Worm (Caenorhabditis elegans) whole organism, L4 larva: Measurements from ENCODE around the gene atp-2.

Source experiments
- F37D6.2 ChIP-seq: sonication (generic microtip); optimal IDR thresholded peaks from 2 replicates; lab custom pipeline; 2016; ENCODE audit warnings: mild to moderate bottlenecking, missing genetic modification characterization, missing compliant biosample characterization
- F44E2.7 ChIP-seq: fragments of 200-800 bp; sonication (Bioruptor generic); IDR thresholded peaks from 2 replicates; pipeline ENCODE4 v2.1.2; 2022; ENCODE audit warnings: missing genetic modification characterization, missing compliant biosample characterization
- Y48G9A.11 ChIP-seq: fragments of 200-800 bp; sonication (Bioruptor generic); IDR thresholded peaks from 2 replicates; pipeline ENCODE4 v1.3.6; 2022; ENCODE audit warnings: missing genetic modification reagents, missing genetic modification characterization, missing compliant biosample characterization
- ZK337.2 ChIP-seq: fragments of 200-800 bp; sonication (Bioruptor generic); IDR thresholded peaks from 2 replicates; pipeline ENCODE4 v1.3.6; 2022; ENCODE audit warnings: missing genetic modification reagents, missing genetic modification characterization, missing compliant biosample characterization
- ZK546.5 ChIP-seq, 2 experiments: sonication (generic microtip); optimal IDR thresholded peaks; 2 replicates each; lab custom pipeline; 2017; ENCODE audit warnings: missing biosample characterization in 2 of 2, missing genetic modification characterization in 2 of 2
- aha-1 ChIP-seq: fragments of 150-350 bp; peaks from one replicate; lab custom pipeline; 2014; ENCODE audit warnings: missing biosample characterization, missing genetic modification characterization
- aly-2 ChIP-seq: sonication (generic microtip); optimal IDR thresholded peaks from 2 replicates; lab custom pipeline; 2018; ENCODE audit warnings: missing biosample characterization, missing genetic modification characterization
- ceh-20 ChIP-seq: fragments of 200-800 bp; sonication (Bioruptor generic); IDR thresholded peaks from 2 replicates; pipeline ENCODE4 v1.3.6; 2022; ENCODE audit warnings: missing genetic modification reagents, missing genetic modification characterization, missing compliant biosample characterization
- ceh-28 ChIP-seq: fragments of 150-350 bp; optimal IDR thresholded peaks from 2 replicates; lab custom pipeline; 2014; ENCODE audit warnings: missing biosample characterization, missing genetic modification reagents, missing genetic modification characterization
- daf-16 ChIP-seq, 3 experiments: sonication (generic microtip); optimal IDR thresholded peaks; 2 replicates each; lab custom pipeline; 2016 to 2017; ENCODE audit warnings: missing genetic modification characterization in 3 of 3, missing genetic modification reagents in 3 of 3, mild to moderate bottlenecking in 2 of 3, missing compliant biosample characterization in 2 of 3, missing biosample characterization in 1 of 3, moderate library complexity in 1 of 3
- dmd-6 ChIP-seq: fragments of 200-800 bp; sonication (Bioruptor generic); IDR thresholded peaks from 2 replicates; pipeline ENCODE4 v1.3.6; 2022; ENCODE audit warnings: missing genetic modification reagents, missing genetic modification characterization, missing compliant biosample characterization
- dmd-9 ChIP-seq: fragments of 200-800 bp; sonication (Bioruptor generic); IDR thresholded peaks from 2 replicates; pipeline ENCODE4 v1.3.6; 2022; ENCODE audit warnings: missing genetic modification reagents, missing genetic modification characterization, missing compliant biosample characterization
- dpl-1 ChIP-seq: fragments of 150-350 bp; optimal IDR thresholded peaks from 2 replicates; lab custom pipeline; 2014; ENCODE audit warnings: missing biosample characterization, missing genetic modification reagents, missing genetic modification characterization
- dve-1 ChIP-seq: sonication (generic microtip); optimal IDR thresholded peaks from 2 replicates; lab custom pipeline; 2017; ENCODE audit warnings: antibody characterized with exemption, mild to moderate bottlenecking, missing genetic modification characterization, missing compliant biosample characterization; ENCODE audit not compliant: insufficient read depth
- egl-43 ChIP-seq: fragments of 200-800 bp; sonication (Bioruptor generic); IDR thresholded peaks from 2 replicates; pipeline ENCODE4 v1.3.6; 2022; ENCODE audit warnings: missing genetic modification reagents, missing genetic modification characterization, missing compliant biosample characterization
- hif-1 ChIP-seq, 2 experiments: sonication (generic microtip); optimal IDR thresholded peaks; 2 replicates each; lab custom pipeline; 2016 to 2017; ENCODE audit warnings: missing compliant biosample characterization in 2 of 2, missing genetic modification characterization in 2 of 2, missing genetic modification reagents in 2 of 2, missing genotype in 2 of 2, mild to moderate bottlenecking in 1 of 2
- hlh-30 ChIP-seq: sonication (generic microtip); optimal IDR thresholded peaks from 2 replicates; lab custom pipeline; 2017; ENCODE audit warnings: antibody characterized with exemption, mild to moderate bottlenecking, missing genetic modification characterization, missing compliant biosample characterization; ENCODE audit not compliant: insufficient read depth
- lin-13 ChIP-seq: fragments of 150-350 bp; optimal IDR thresholded peaks from 2 replicates; lab custom pipeline; 2014; ENCODE audit warnings: missing biosample characterization, missing genetic modification reagents, missing genetic modification characterization
- lin-15B ChIP-seq: fragments of 150-350 bp; sonication (generic microtip); optimal IDR thresholded peaks from 3 replicates; lab custom pipeline; 2014; ENCODE audit warnings: missing biosample characterization, missing genetic modification characterization
- lin-38 ChIP-seq: fragments of 200-800 bp; sonication (Bioruptor generic); IDR thresholded peaks from 2 replicates; pipeline ENCODE4 v1.3.6; 2022; ENCODE audit warnings: missing genetic modification reagents, missing genetic modification characterization, missing compliant biosample characterization
- lir-3 ChIP-seq: sonication (generic microtip); optimal IDR thresholded peaks from 2 replicates; lab custom pipeline; 2016; ENCODE audit warnings: mild to moderate bottlenecking, missing genetic modification characterization, missing compliant biosample characterization
- lsy-2 ChIP-seq, 2 experiments: fragments of 150-350 bp in 1 of 2; sonication (generic microtip) in 1 of 2; optimal IDR thresholded peaks; 2 replicates each; lab custom pipeline; 2014 to 2017; ENCODE audit warnings: missing biosample characterization in 2 of 2, missing genetic modification characterization in 2 of 2
- madf-5 ChIP-seq, 2 experiments: fragments of 200-800 bp; sonication (Bioruptor generic); IDR thresholded peaks; 2 replicates each; pipeline ENCODE4 v1.3.6; 2022; ENCODE audit warnings: missing compliant biosample characterization in 2 of 2, missing genetic modification characterization in 2 of 2
- madf-9 ChIP-seq: fragments of 200-800 bp; sonication (Bioruptor generic); conservative IDR thresholded peaks from 2 replicates; pipeline ENCODE4 v1.3.6; 2022; ENCODE audit warnings: missing genetic modification reagents, missing genetic modification characterization, missing compliant biosample characterization
- mep-1 ChIP-seq: fragments of 150-350 bp; sonication (generic microtip); optimal IDR thresholded peaks from 3 replicates; lab custom pipeline; 2014; ENCODE audit warnings: missing biosample characterization, missing genetic modification characterization
- mes-2 ChIP-seq: sonication (generic microtip); optimal IDR thresholded peaks from 2 replicates; lab custom pipeline; 2016; ENCODE audit warnings: missing genotype, mild to moderate bottlenecking, missing genetic modification characterization, missing compliant biosample characterization; ENCODE audit not compliant: poor library complexity, severe bottlenecking
- nhr-102 ChIP-seq: sonication (generic microtip); optimal IDR thresholded peaks from 2 replicates; lab custom pipeline; 2016; ENCODE audit warnings: mild to moderate bottlenecking, missing genetic modification characterization, moderate library complexity, missing compliant biosample characterization
- nhr-111 ChIP-seq: fragments of 200-800 bp; sonication (Bioruptor generic); optimal IDR thresholded peaks from 2 replicates; lab custom pipeline; 2018; ENCODE audit warnings: mild to moderate bottlenecking, missing genetic modification characterization, missing compliant biosample characterization
- nhr-25 ChIP-seq: sonication (generic microtip); optimal IDR thresholded peaks from 2 replicates; lab custom pipeline; 2017; ENCODE audit warnings: missing genetic modification characterization, mild to moderate bottlenecking, missing compliant biosample characterization, antibody characterized with exemption, moderate library complexity, borderline replicate concordance; ENCODE audit not compliant: insufficient read depth
- nhr-28 ChIP-seq: fragments of 150-350 bp; optimal IDR thresholded peaks from 2 replicates; lab custom pipeline; 2014; ENCODE audit warnings: missing biosample characterization, missing genetic modification characterization
- nhr-48 ChIP-seq: sonication (generic microtip); optimal IDR thresholded peaks from 2 replicates; lab custom pipeline; 2016; ENCODE audit warnings: mild to moderate bottlenecking, missing genetic modification characterization, missing compliant biosample characterization
- nhr-6 ChIP-seq: fragments of 150-350 bp; optimal IDR thresholded peaks from 2 replicates; lab custom pipeline; 2014; ENCODE audit warnings: missing biosample characterization, missing genetic modification characterization
- pha-4 ChIP-seq, 2 experiments: fragments of 150-350 bp in 1 of 2; fragments of 200-800 bp in 1 of 2; sonication (Bioruptor generic) in 1 of 2; IDR thresholded peaks in 1 of 2; optimal IDR thresholded peaks in 1 of 2; 2 replicates each; pipeline versions ENCODE4 v1.3.6 to Lab custom; 2014 to 2022; ENCODE audit warnings: missing genetic modification characterization in 2 of 2, missing genetic modification reagents in 2 of 2, missing biosample characterization in 1 of 2, missing compliant biosample characterization in 1 of 2
- rbr-2 ChIP-seq: sonication (generic microtip); optimal IDR thresholded peaks from 2 replicates; lab custom pipeline; 2016; ENCODE audit warnings: missing genotype, missing genetic modification characterization, missing compliant biosample characterization
- sdz-12 ChIP-seq: fragments of 200-800 bp; sonication (Bioruptor generic); optimal IDR thresholded peaks from 2 replicates; lab custom pipeline; 2018; ENCODE audit warnings: mild to moderate bottlenecking, missing genetic modification characterization, missing compliant biosample characterization
- snpc-1.2 ChIP-seq: fragments of 200-800 bp; sonication (Bioruptor generic); IDR thresholded peaks from 2 replicates; pipeline ENCODE4 v1.3.6; 2022; ENCODE audit warnings: missing genetic modification reagents, missing genetic modification characterization, missing compliant biosample characterization
- snpc-4 ChIP-seq: fragments of 150-350 bp; optimal IDR thresholded peaks from 2 replicates; lab custom pipeline; 2014; ENCODE audit warnings: missing biosample characterization, missing genetic modification characterization
- tag-97 ChIP-seq: fragments of 200-800 bp; sonication (Bioruptor generic); IDR thresholded peaks from 2 replicates; pipeline ENCODE4 v1.3.6; 2022; ENCODE audit warnings: missing genetic modification characterization, missing compliant biosample characterization
- unc-130 ChIP-seq: sonication (generic microtip); optimal IDR thresholded peaks from 2 replicates; lab custom pipeline; 2016; ENCODE audit warnings: missing genetic modification reagents, missing genetic modification characterization, missing compliant biosample characterization
- vab-7 ChIP-seq: fragments of 200-800 bp; sonication (Bioruptor generic); IDR thresholded peaks from 2 replicates; pipeline ENCODE4 v1.3.6; 2022; ENCODE audit warnings: missing genetic modification reagents, missing genetic modification characterization, missing compliant biosample characterization
- zfp-2 ChIP-seq: sonication (generic microtip); optimal IDR thresholded peaks from 2 replicates; lab custom pipeline; 2016; ENCODE audit warnings: mild to moderate bottlenecking, missing genetic modification characterization, missing compliant biosample characterization
- ztf-7 ChIP-seq: fragments of 150-350 bp; optimal IDR thresholded peaks from 2 replicates; lab custom pipeline; 2014; ENCODE audit warnings: missing biosample characterization, missing genetic modification characterization

The atp-2 gene

DNA sequence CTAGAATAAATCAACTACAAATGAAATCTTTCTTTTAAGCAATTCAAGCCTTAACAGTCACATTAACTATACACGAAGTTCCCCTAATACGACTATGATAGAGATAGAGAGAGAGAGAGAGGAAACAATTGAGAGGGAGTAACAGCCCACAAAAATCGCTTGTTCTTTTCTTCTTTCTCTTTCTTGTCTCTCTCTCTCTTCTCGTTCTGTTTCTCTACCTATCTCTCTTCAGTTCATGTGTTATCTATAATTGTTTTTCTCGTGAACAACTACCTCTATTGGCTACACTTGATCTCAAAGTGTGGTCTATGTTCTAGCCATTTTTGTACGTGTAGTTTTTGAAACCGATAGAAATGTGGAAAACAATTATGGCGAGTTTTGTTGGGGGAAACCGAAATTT lies 25.6 kb upstream of the atp-2 start (continued):
- TF ChIP-seq egl-43 (GFP tag; lab: Robert Waterston, UW) = no peak
- TF ChIP-seq zfp-2 = no peak

DNA sequence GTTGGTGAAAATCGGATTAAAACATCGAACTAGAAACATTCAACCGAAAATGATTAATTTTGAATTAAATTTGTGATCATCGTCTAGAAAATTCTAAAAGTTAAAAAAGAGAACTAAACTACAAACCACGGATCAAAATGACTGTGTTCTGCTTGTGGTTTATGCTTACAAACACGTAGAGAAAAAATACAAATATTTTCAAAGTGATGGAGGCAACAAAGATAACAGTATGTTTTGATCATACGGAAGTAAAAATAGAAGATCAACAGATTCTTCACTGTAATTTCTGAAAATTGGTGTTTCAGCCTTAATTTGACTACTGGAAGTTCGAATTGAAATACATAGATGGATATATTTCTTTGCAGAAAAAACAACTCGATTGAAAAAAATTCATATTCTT lies 24.9 kb upstream of the atp-2 start:
- TF ChIP-seq daf-16 (GFP tag; optimal IDR thresholded peaks at IDR 0.05; lab: Kevin White, UChicago) (no peak), daf-16 (tag; optimal IDR thresholded peaks at IDR 0.05; lab: Kevin White, UChicago) (peak; percentile 82), lin-13 (GFP tag; lab: Kevin White, UChicago) (peak; percentile 15), madf-5 (GFP tag; IDR thresholded peaks at IDR 0.05; lab: Robert Waterston, UW) (no peak), pha-4 (GFP tag; IDR thresholded peaks at IDR 0.05; lab: Robert Waterston, UW) (peak; percentile 36; the same call in 1 of the 2 replicates), pha-4 (tag; optimal IDR thresholded peaks at IDR 0.05; lab: Kevin White, UChicago) (no peak), lin-38 (GFP tag; lab: Robert Waterston, UW) (peak; percentile 46), sdz-12 (GFP tag; lab: Kevin White, UChicago) (no peak), Y48G9A.11 (no peak), madf-9 (no peak), ztf-7 (tag; lab: Kevin White, UChicago) (no peak), nhr-48 (tag; lab: Kevin White, UChicago) (no peak), nhr-111 (no peak), dve-1 (tag; lab: Kevin White, UChicago) (peak; percentile 29), mep-1 (tag; lab: Kevin White, UChicago) (peak; percentile 13), tag-97 (no peak), vab-7 (no peak), nhr-6 (tag; lab: Kevin White, UChicago) (no peak), egl-43 (GFP tag; lab: Robert Waterston, UW) (no peak), F37D6.2 (no peak), dmd-6 (GFP tag; lab: Robert Waterston, UW) (peak; percentile 27; the same call in 1 of the 2 replicates), dpl-1 (no peak), hif-1 (tag; optimal IDR thresholded peaks at IDR 0.05; lab: Kevin White, UChicago) (no peak), nhr-102 (peak; percentile 27), ceh-28 (no peak), snpc-1.2 (GFP tag; lab: Robert Waterston, UW) (no peak), hlh-30 (tag; lab: Kevin White, UChicago) (no peak), nhr-28 (peak; percentile 96), snpc-4 (tag; lab: Kevin White, UChicago) (no peak)

DNA sequence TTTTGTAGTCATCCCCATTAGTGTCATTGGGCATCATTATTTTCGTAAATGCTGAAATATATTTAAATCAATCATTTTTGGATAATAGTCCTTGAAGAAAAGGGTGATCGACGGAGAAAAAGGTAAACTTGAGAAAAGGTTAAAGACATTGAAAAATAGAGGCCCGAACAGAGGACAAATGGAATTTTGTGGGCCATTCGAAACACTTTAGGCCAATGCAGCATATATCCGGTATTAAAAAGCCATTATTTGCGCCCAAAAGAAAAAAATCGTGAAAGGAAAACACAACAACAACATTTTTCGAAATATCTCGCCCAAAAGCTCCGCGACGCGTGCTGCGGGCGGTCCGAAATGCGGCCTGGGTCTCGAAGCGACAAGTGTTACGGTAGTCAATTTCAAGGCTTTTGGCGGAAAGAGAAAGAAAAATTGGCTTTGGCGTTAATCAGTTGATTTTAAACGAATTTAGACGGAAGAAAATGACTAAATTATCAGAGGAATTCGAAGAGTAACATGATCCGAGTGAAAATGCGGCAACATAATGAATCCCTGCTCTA lies 21.3 kb upstream of the atp-2 start, which contains the start of gene morc-1:
TSS of gene morc-1 (minus strand) at position 51 of the 554 bp plus-strand sequence.
- no peak for TF ChIP-seq ZK337.2 (GFP tag; lab: Robert Waterston, UW)
- TF ChIP-seq Y48G9A.11 = 0 out of 2 replicates have a peak, but pooled peaks have one; percentile 14
- no peak for TF ChIP-seq ceh-20
- TF ChIP-seq unc-130 (GFP tag; lab: Kevin White, UChicago) = peak; percentile 15
- TF ChIP-seq mes-2 (tag; lab: Kevin White, UChicago) = peak; percentile 34
- no peak for TF ChIP-seq lin-15B
- no peak for TF ChIP-seq lir-3 (tag; lab: Kevin White, UChicago)
- no peak for TF ChIP-seq pha-4 (GFP tag; IDR thresholded peaks at IDR 0.05; lab: Robert Waterston, UW)
- TF ChIP-seq pha-4 (tag; optimal IDR thresholded peaks at IDR 0.05; lab: Kevin White, UChicago) = no peak
- TF ChIP-seq aha-1 = peak; percentile 81
- TF ChIP-seq ceh-28 = no peak
- no peak for TF ChIP-seq dmd-9
- no peak for TF ChIP-seq ZK546.5 (tag; optimal IDR thresholded peaks at IDR 0.05; lab: Kevin White, UChicago)
- TF ChIP-seq F44E2.7 (GFP tag; lab: Robert Waterston, UW) = no peak
- TF ChIP-seq aly-2 (tag; lab: Kevin White, UChicago) = no peak
- peak in 1 of 2 experiments; percentile 49 for TF ChIP-seq lsy-2 (tag; optimal IDR thresholded peaks at IDR 0.05; lab: Kevin White, UChicago)
- TF ChIP-seq rbr-2 (tag; lab: Kevin White, UChicago) = no peak
- TF ChIP-seq dpl-1 = no peak
- TF ChIP-seq nhr-25 (tag; lab: Kevin White, UChicago) = no peak
